Fruit fly (Drosophila melanogaster) whole organism, embryonic: Measurements from ENCODE around the gene Oatp30B.

Experiments
- Aef1 ChIP-seq: fragments of 200-800 bp; sonication (Bioruptor generic); IDR thresholded peaks from 3 replicates; pipeline ENCODE4 v1.3.6; 2022; ENCODE audit warnings: missing biosample characterization, missing genetic modification characterization
- BtbVII ChIP-seq: fragments of 200-800 bp; sonication (Bioruptor generic); optimal IDR thresholded peaks from 3 replicates; lab custom pipeline; 2017; ENCODE audit warnings: missing biosample characterization, mild to moderate bottlenecking, missing genetic modification characterization
- Bteb2 ChIP-seq: fragments of 200-800 bp; sonication (Bioruptor generic); optimal IDR thresholded peaks from 2 replicates; lab custom pipeline; 2016; ENCODE audit warnings: missing biosample characterization, missing genetic modification characterization
- CG10654 ChIP-seq: fragments of 200-800 bp; sonication (Bioruptor generic); optimal IDR thresholded peaks from 2 replicates; lab custom pipeline; 2016; ENCODE audit warnings: missing biosample characterization, missing genetic modification characterization
- CG11247 ChIP-seq: fragments of 200-800 bp; sonication (Bioruptor generic); IDR thresholded peaks from 2 replicates; pipeline ENCODE4 v1.3.6; 2022; ENCODE audit warnings: missing biosample characterization, missing genetic modification characterization
- CG11723 ChIP-seq: fragments of 200-800 bp; sonication (Bioruptor generic); optimal IDR thresholded peaks from 2 replicates; lab custom pipeline; 2017; ENCODE audit warnings: missing biosample characterization, mild to moderate bottlenecking, missing genetic modification characterization
- CG12236 ChIP-seq: fragments of 200-800 bp; sonication (Bioruptor generic); optimal IDR thresholded peaks from 2 replicates; lab custom pipeline; 2016; ENCODE audit warnings: missing biosample characterization, missing genetic modification characterization
- CG12299 ChIP-seq: fragments of 200-800 bp; sonication (Bioruptor generic); optimal IDR thresholded peaks from 2 replicates; lab custom pipeline; 2018; ENCODE audit warnings: missing biosample characterization, mild to moderate bottlenecking, missing genetic modification characterization
- CG12391 ChIP-seq: fragments of 200-800 bp; sonication (Bioruptor generic); optimal IDR thresholded peaks from 3 replicates; lab custom pipeline; 2018; ENCODE audit warnings: missing biosample characterization, mild to moderate bottlenecking, missing genetic modification characterization, moderate library complexity
- CG12744 ChIP-seq: fragments of 200-800 bp; sonication (Bioruptor generic); optimal IDR thresholded peaks from 2 replicates; lab custom pipeline; 2016; ENCODE audit warnings: missing biosample characterization, missing genetic modification characterization
- CG1529 ChIP-seq: fragments of 200-800 bp; sonication (Bioruptor generic); optimal IDR thresholded peaks from 3 replicates; lab custom pipeline; 2018; ENCODE audit warnings: missing biosample characterization, missing genetic modification characterization
- CG17385 ChIP-seq: fragments of 200-800 bp; sonication (Bioruptor generic); optimal IDR thresholded peaks from 3 replicates; lab custom pipeline; 2018; ENCODE audit warnings: missing biosample characterization, mild to moderate bottlenecking, missing genetic modification characterization
- CG2116 ChIP-seq: fragments of 200-800 bp; sonication (Bioruptor generic); optimal IDR thresholded peaks from 3 replicates; lab custom pipeline; 2018; ENCODE audit warnings: missing biosample characterization, mild to moderate bottlenecking, missing genetic modification characterization
- CG42726 ChIP-seq: fragments of 200-800 bp; sonication (Bioruptor generic); IDR thresholded peaks from 2 replicates; pipeline ENCODE4 v1.3.6; 2022; ENCODE audit warnings: missing biosample characterization, missing genetic modification characterization; ENCODE audit not compliant: partially characterized antibody
- CG7556 ChIP-seq: fragments of 200-800 bp; sonication (Bioruptor generic); optimal IDR thresholded peaks from 2 replicates; lab custom pipeline; 2017; ENCODE audit warnings: missing biosample characterization, mild to moderate bottlenecking, missing genetic modification characterization
- CG7786 ChIP-seq: fragments of 200-800 bp; sonication (Bioruptor generic); optimal IDR thresholded peaks from 2 replicates; lab custom pipeline; 2016; ENCODE audit warnings: missing biosample characterization, missing genetic modification characterization
- CG8281 ChIP-seq: fragments of 200-800 bp; sonication (Bioruptor generic); optimal IDR thresholded peaks from 2 replicates; lab custom pipeline; 2018; ENCODE audit warnings: missing biosample characterization, mild to moderate bottlenecking, missing genetic modification characterization, moderate library complexity
- CG8388 ChIP-seq: fragments of 200-800 bp; sonication (Bioruptor generic); optimal IDR thresholded peaks from 2 replicates; lab custom pipeline; 2019; ENCODE audit warnings: missing biosample characterization, mild to moderate bottlenecking, missing genetic modification characterization, moderate library complexity
- CG8478 ChIP-seq: fragments of >200 bp; optimal IDR thresholded peaks from 2 replicates; lab custom pipeline; 2018
- CG8944 ChIP-seq: fragments of 200-800 bp; sonication (Bioruptor generic); optimal IDR thresholded peaks from 3 replicates; lab custom pipeline; 2016; ENCODE audit warnings: missing biosample characterization, missing genetic modification characterization
- CG9817 ChIP-seq: fragments of 200-800 bp; sonication (Bioruptor generic); optimal IDR thresholded peaks from 2 replicates; lab custom pipeline; 2018; ENCODE audit warnings: missing biosample characterization, mild to moderate bottlenecking, missing genetic modification characterization, moderate library complexity
- Dbx ChIP-seq: fragments of 200-800 bp; sonication (Bioruptor generic); IDR thresholded peaks from 3 replicates; pipeline ENCODE4 v1.3.6; 2022; ENCODE audit warnings: missing biosample characterization, missing genetic modification characterization
- E2f1 ChIP-seq: fragments of 200-800 bp; sonication (Bioruptor generic); IDR thresholded peaks from 2 replicates; pipeline ENCODE4 v1.3.6; 2022; ENCODE audit warnings: missing biosample characterization, missing genetic modification characterization
- HLH4C ChIP-seq: fragments of 200-800 bp; sonication (Bioruptor generic); IDR thresholded peaks from 3 replicates; pipeline ENCODE4 v1.3.6; 2022; ENCODE audit warnings: missing biosample characterization, missing genetic modification characterization; ENCODE audit not compliant: partially characterized antibody
- Hey ChIP-seq: fragments of 200-800 bp; sonication (Bioruptor generic); optimal IDR thresholded peaks from 3 replicates; lab custom pipeline; 2018; ENCODE audit warnings: missing biosample characterization, mild to moderate bottlenecking, missing genetic modification characterization
- Max ChIP-seq: fragments of 200-800 bp; sonication (Bioruptor generic); optimal IDR thresholded peaks from 2 replicates; lab custom pipeline; 2016; ENCODE audit warnings: missing biosample characterization, mild to moderate bottlenecking, missing genetic modification characterization
- NC2β ChIP-seq: fragments of 200-800 bp; sonication (Bioruptor generic); optimal IDR thresholded peaks from 2 replicates; lab custom pipeline; 2016; ENCODE audit warnings: missing biosample characterization, missing genetic modification characterization
- NFAT ChIP-seq: fragments of 200-800 bp; sonication (Bioruptor generic); IDR thresholded peaks from 2 replicates; pipeline ENCODE4 v1.3.6; 2022; ENCODE audit warnings: missing biosample characterization, missing genetic modification characterization
- Oli ChIP-seq: fragments of 200-800 bp; sonication (Bioruptor generic); optimal IDR thresholded peaks from 2 replicates; lab custom pipeline; 2018; ENCODE audit warnings: missing biosample characterization, mild to moderate bottlenecking, missing genetic modification characterization, moderate library complexity
- Optix ChIP-seq: fragments of 200-800 bp; sonication (Bioruptor generic); IDR thresholded peaks from 3 replicates; pipeline ENCODE4 v1.3.6; 2022; ENCODE audit warnings: missing biosample characterization, missing genetic modification characterization
- Rx ChIP-seq: fragments of 200-800 bp; sonication (Bioruptor generic); IDR thresholded peaks from 2 replicates; pipeline ENCODE4 v1.3.6; 2022; ENCODE audit warnings: missing biosample characterization, missing genetic modification characterization
- Side ChIP-seq: fragments of 200-800 bp; sonication (Bioruptor generic); optimal IDR thresholded peaks from 2 replicates; lab custom pipeline; 2016; ENCODE audit warnings: missing biosample characterization, missing genetic modification characterization
- Xrp1 ChIP-seq: fragments of 200-800 bp; sonication (Bioruptor generic); IDR thresholded peaks from 2 replicates; pipeline ENCODE4 v1.3.6; 2022; ENCODE audit warnings: missing biosample characterization, missing genetic modification characterization
- YL-1 ChIP-seq: fragments of 200-800 bp; sonication (Bioruptor generic); optimal IDR thresholded peaks from 3 replicates; lab custom pipeline; 2017; ENCODE audit warnings: missing biosample characterization, mild to moderate bottlenecking, missing genetic modification characterization
- caup ChIP-seq: fragments of 200-800 bp; sonication (Bioruptor generic); optimal IDR thresholded peaks from 3 replicates; lab custom pipeline; 2017; ENCODE audit warnings: missing biosample characterization, mild to moderate bottlenecking, missing genetic modification characterization, moderate library complexity; ENCODE audit not compliant: severe bottlenecking
- dan ChIP-seq: fragments of 200-800 bp; sonication (Bioruptor generic); IDR thresholded peaks from 2 replicates; pipeline ENCODE4 v1.3.6; 2022; ENCODE audit warnings: missing biosample characterization, missing genetic modification characterization
- dati ChIP-seq: fragments of 200-800 bp; sonication (Bioruptor generic); IDR thresholded peaks from 2 replicates; pipeline ENCODE4 v1.3.6; 2022; ENCODE audit warnings: missing biosample characterization, missing genetic modification characterization
- dimm ChIP-seq: fragments of 200-800 bp; sonication (Bioruptor generic); IDR thresholded peaks from 2 replicates; pipeline ENCODE4 v1.3.6; 2022; ENCODE audit warnings: missing biosample characterization, missing genetic modification characterization
- dmrt99B ChIP-seq: fragments of 200-800 bp; sonication (Bioruptor generic); optimal IDR thresholded peaks from 2 replicates; lab custom pipeline; 2018; ENCODE audit warnings: missing biosample characterization, mild to moderate bottlenecking, missing genetic modification characterization, moderate library complexity
- fu2 ChIP-seq: fragments of 200-800 bp; sonication (Bioruptor generic); optimal IDR thresholded peaks from 2 replicates; lab custom pipeline; 2016; ENCODE audit warnings: missing biosample characterization, missing genetic modification characterization
- ind ChIP-seq: fragments of 200-800 bp; sonication (Bioruptor generic); optimal IDR thresholded peaks from 3 replicates; lab custom pipeline; 2016; ENCODE audit warnings: missing biosample characterization, missing genetic modification characterization
- ken ChIP-seq: fragments of 200-800 bp; sonication (Bioruptor generic); IDR thresholded peaks from 3 replicates; pipeline ENCODE4 v1.3.6; 2022; ENCODE audit warnings: missing biosample characterization, missing genetic modification characterization
- knrl ChIP-seq: fragments of 200-800 bp; sonication (Bioruptor generic); IDR thresholded peaks from 3 replicates; pipeline ENCODE4 v1.3.6; 2022; ENCODE audit warnings: missing biosample characterization, missing genetic modification characterization; ENCODE audit not compliant: partially characterized antibody
- lbe ChIP-seq: fragments of 200-800 bp; sonication (Bioruptor generic); optimal IDR thresholded peaks from 2 replicates; lab custom pipeline; 2016; ENCODE audit warnings: missing biosample characterization, mild to moderate bottlenecking, missing genetic modification characterization
- p53 ChIP-seq: fragments of 200-800 bp; sonication (Bioruptor generic); optimal IDR thresholded peaks from 2 replicates; lab custom pipeline; 2016; ENCODE audit warnings: missing biosample characterization, missing genetic modification characterization
- pzg ChIP-seq: fragments of 200-800 bp; sonication (Bioruptor generic); optimal IDR thresholded peaks from 3 replicates; lab custom pipeline; 2018; ENCODE audit warnings: missing biosample characterization, mild to moderate bottlenecking, missing genetic modification characterization, moderate library complexity
- row ChIP-seq: fragments of 200-800 bp; sonication (Bioruptor generic); IDR thresholded peaks from 3 replicates; pipeline ENCODE4 v1.3.6; 2022; ENCODE audit warnings: missing biosample characterization, missing genetic modification characterization
- salm ChIP-seq: fragments of 200-800 bp; sonication (Bioruptor generic); optimal IDR thresholded peaks from 2 replicates; lab custom pipeline; 2018; ENCODE audit warnings: missing biosample characterization, mild to moderate bottlenecking, missing genetic modification characterization
- sima ChIP-seq: fragments of 200-800 bp; sonication (Bioruptor generic); optimal IDR thresholded peaks from 2 replicates; lab custom pipeline; 2016; ENCODE audit warnings: missing biosample characterization, missing genetic modification characterization
- slou ChIP-seq: fragments of 200-800 bp; sonication (Bioruptor generic); optimal IDR thresholded peaks from 3 replicates; lab custom pipeline; 2016; ENCODE audit warnings: missing biosample characterization, missing genetic modification characterization
- slp2 ChIP-seq: fragments of 200-800 bp; sonication (Bioruptor generic); optimal IDR thresholded peaks from 2 replicates; lab custom pipeline; 2016; ENCODE audit warnings: missing biosample characterization, missing genetic modification characterization
- vfl ChIP-seq: fragments of 200-800 bp; sonication (Bioruptor generic); optimal IDR thresholded peaks from 2 replicates; lab custom pipeline; 2016; ENCODE audit warnings: missing biosample characterization, missing genetic modification characterization

The Oatp30B gene

DNA sequence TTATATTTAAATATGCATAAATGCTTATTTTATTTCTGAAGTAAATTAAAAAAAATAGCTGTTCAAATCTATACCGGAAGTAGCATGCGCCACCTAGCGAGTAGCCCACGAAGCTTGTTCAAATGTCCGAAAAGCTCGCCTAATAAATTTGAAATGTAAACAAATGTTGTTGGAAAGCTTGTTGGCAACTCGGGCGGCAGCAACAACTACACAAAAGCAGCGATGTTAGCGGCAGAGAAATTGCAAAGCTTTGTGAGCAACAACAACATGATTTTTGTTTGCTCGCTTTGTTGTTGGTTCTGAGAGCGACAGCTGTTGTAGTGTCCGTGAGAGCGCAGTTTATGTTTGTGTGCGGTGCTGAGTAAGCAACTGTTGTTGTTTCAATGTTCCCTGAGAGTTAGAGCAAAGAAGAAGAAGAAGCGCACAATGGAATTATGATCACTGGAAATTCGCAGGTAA is 46.4 kb downstream of the Oatp30B start (continued):
- TF ChIP-seq YL-1 (GFP tag; lab: Kevin White, UChicago) (peak; percentile 100), CG8281 (peak; percentile 91), CG8478 (lab: Kevin White, UChicago) (no peak), vfl (GFP tag; lab: Kevin White, UChicago) (peak; percentile 92), HLH4C (GFP tag; lab: Robert Waterston, UW) (no peak), CG42726 (GFP tag; lab: Robert Waterston, UW) (no peak), ind (GFP tag; lab: Kevin White, UChicago) (peak; percentile 88), Side (peak; percentile 97), Max (GFP tag; lab: Kevin White, UChicago) (peak; percentile 96), dati (peak; percentile 91), slp2 (peak; percentile 93), Bteb2 (GFP tag; lab: Kevin White, UChicago) (peak; percentile 96), caup (peak; percentile 100), Xrp1 (peak; percentile 65; the same call in 1 of the 2 replicates), pzg (GFP tag; lab: Kevin White, UChicago) (peak; percentile 44), CG17385 (GFP tag; lab: Kevin White, UChicago) (peak; percentile 99), Optix (peak; percentile 96), Aef1 (GFP tag; lab: Robert Waterston, UW) (peak; percentile 94), CG1529 (GFP tag; lab: Kevin White, UChicago) (peak; percentile 98), NC2β (GFP tag; lab: Kevin White, UChicago) (peak; percentile 96), dmrt99B (tag; lab: Kevin White, UChicago) (peak; percentile 96), Rx (peak; percentile 95), Oli (peak; percentile 94), dimm (peak; percentile 91), dan (GFP tag; lab: Robert Waterston, UW) (no peak), Hey (peak; percentile 97), CG12236 (GFP tag; lab: Kevin White, UChicago) (peak; percentile 95), NFAT (GFP tag; lab: Robert Waterston, UW) (peak; percentile 98), lbe (GFP tag; lab: Kevin White, UChicago) (peak; percentile 83), CG12391 (peak; percentile 98), CG12299 (tag; lab: Kevin White, UChicago) (peak; percentile 99), CG9817 (tag; lab: Kevin White, UChicago) (peak; percentile 97), BtbVII (GFP tag; lab: Kevin White, UChicago) (peak; percentile 100), slou (GFP tag; lab: Kevin White, UChicago) (peak; percentile 97), CG8388 (peak; percentile 96), ken (peak; percentile 93), E2f1 (GFP tag; lab: Robert Waterston, UW) (peak; percentile 95), knrl (GFP tag; lab: Robert Waterston, UW) (no peak), CG10654 (GFP tag; lab: Kevin White, UChicago) (peak; percentile 96), salm (tag; lab: Kevin White, UChicago) (peak; percentile 97), CG11723 (GFP tag; lab: Kevin White, UChicago) (peak; percentile 99), CG7786 (GFP tag; lab: Kevin White, UChicago) (peak; percentile 74), row (GFP tag; lab: Robert Waterston, UW) (peak; percentile 64), CG12744 (GFP tag; lab: Kevin White, UChicago) (peak; percentile 95), Dbx (GFP tag; lab: Robert Waterston, UW) (peak; percentile 97), CG7556 (peak; percentile 94), fu2 (GFP tag; lab: Kevin White, UChicago) (peak; percentile 84), CG8944 (GFP tag; lab: Kevin White, UChicago) (peak; percentile 64), CG11247 (GFP tag; lab: Robert Waterston, UW) (peak; percentile 97), sima (GFP tag; lab: Kevin White, UChicago) (peak; percentile 91), p53 (GFP tag; lab: Kevin White, UChicago) (peak; percentile 95), CG2116 (peak; percentile 94)
